Worm (Caenorhabditis elegans) whole organism, early embryonic: ENCODE data around the gene F40G9.19.

ENCODE experiments used
- ama-1 ChIP-seq: fragments of 150-350 bp; optimal IDR thresholded peaks from 2 replicates; lab custom pipeline; 2014
- flt-1 ChIP-seq: fragments of 200-800 bp; sonication (Bioruptor generic); IDR thresholded peaks from 2 replicates; pipeline ENCODE4 v1.3.6; 2022; ENCODE audit warnings: missing genetic modification characterization, missing compliant biosample characterization
- hmbx-1 ChIP-seq: sonication (generic microtip); optimal IDR thresholded peaks from 2 replicates; lab custom pipeline; 2016; ENCODE audit warnings: mild to moderate bottlenecking, missing genetic modification characterization, missing compliant biosample characterization
- hmg-4 ChIP-seq: fragments of 200-800 bp; sonication (Bioruptor generic); optimal IDR thresholded peaks from 2 replicates; lab custom pipeline; 2018; ENCODE audit warnings: mild to moderate bottlenecking, missing genetic modification characterization, missing compliant biosample characterization
- pes-1 ChIP-seq: fragments of 200-800 bp; sonication (Bioruptor generic); IDR thresholded peaks from 2 replicates; pipeline ENCODE4 v1.3.6; 2022; ENCODE audit warnings: missing genetic modification reagents, missing genetic modification characterization, missing compliant biosample characterization
- scrt-1 ChIP-seq: fragments of 200-800 bp; sonication (Bioruptor generic); IDR thresholded peaks from 2 replicates; pipeline ENCODE4 v1.3.6; 2022; ENCODE audit warnings: missing genetic modification characterization, missing compliant biosample characterization
- tbx-11 ChIP-seq: fragments of 200-800 bp; sonication (Bioruptor generic); IDR thresholded peaks from 2 replicates; pipeline ENCODE4 v1.3.6; 2022; ENCODE audit warnings: missing genetic modification characterization, missing compliant biosample characterization

DNA sequence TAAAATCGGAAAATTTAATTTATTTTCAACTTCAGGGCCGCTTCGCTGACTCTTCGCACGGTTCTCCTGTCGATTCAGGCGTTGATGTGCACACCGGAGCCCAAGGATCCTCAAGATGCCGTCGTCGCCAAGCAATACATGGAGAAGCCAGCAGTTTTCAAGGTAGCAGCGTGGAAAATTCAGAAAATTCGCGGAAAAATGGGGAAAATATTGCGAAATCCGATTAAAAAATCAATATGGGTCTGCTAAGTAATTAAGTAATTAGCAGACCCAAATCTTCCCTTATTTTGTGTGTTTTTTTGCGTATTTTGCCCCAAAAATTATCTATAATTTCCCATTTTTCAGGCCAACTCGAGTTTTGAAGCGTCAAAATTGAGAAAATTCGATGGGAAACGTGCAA lies 15.7 kb downstream of the F40G9.19 start:
- no peak for TF ChIP-seq ama-1 (lab: Kevin White, UChicago)
- TF ChIP-seq pes-1 (GFP tag; lab: Robert Waterston, UW), result no peak
- no peak for TF ChIP-seq hmg-4 (GFP tag; lab: Kevin White, UChicago)
- TF ChIP-seq flt-1, result no peak
- no peak for TF ChIP-seq hmbx-1 (tag; lab: Kevin White, UChicago)
- TF ChIP-seq scrt-1 (GFP tag; lab: Robert Waterston, UW), result no peak
- no peak for TF ChIP-seq tbx-11 (GFP tag; lab: Robert Waterston, UW)
